Fruit fly (Drosophila melanogaster): ENCODE data around the gene eIF5B.

Gene eIF5B

DNA sequence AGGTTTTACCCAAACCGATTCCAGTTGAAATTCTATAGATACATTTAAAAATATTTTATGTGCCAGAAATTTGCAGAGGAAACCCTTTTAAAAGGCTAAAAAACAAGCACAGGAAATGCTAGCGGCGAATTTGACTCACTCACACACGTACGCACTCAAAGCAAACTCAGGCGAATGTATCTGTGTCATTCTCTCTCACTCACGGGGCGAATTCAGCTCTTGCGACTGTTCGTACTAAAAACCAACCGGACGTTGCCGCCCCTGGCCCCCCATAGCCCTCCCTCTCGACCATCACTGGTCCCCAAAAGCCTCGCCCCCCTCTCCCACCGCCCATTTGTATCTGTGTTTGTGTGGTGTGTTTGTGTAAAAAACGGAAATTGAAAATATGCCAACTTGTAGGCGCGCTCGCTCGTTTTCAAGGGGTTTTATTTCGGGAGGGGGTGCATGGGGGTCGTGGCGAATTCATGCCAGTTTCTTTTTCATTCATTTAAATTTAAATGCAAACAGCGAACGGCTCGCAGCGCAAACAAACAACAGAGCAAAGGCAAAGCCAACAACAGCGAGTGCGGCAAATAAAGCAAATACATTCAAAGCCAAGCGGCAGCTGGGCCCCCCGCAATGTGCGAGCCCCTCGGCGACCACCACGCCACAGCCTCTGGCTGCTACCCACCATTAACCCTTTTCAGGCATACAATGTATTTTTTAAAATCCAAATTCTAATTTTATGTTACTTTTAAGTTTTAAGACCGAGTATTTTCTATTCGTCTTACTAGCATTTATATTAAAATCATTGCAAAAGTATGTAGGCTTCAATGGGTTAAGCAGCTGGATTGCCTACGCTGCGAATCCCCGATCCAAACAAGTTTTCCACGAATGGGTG is 42.3 kb downstream of the eIF5B start (continued):
- TF ChIP-seq CG11504 (tag; optimal IDR thresholded peaks at IDR 0.05) (peak; percentile 71), Awh (GFP tag; IDR thresholded peaks at IDR 0.05) (peak; percentile 66; the same call in 1 of the 2 replicates), CG17328 (GFP tag; IDR thresholded peaks at IDR 0.05) (peak; percentile 73), CG18262 (tag; optimal IDR thresholded peaks at IDR 0.05) (peak; percentile 75), CG1602 (GFP tag; optimal IDR thresholded peaks at IDR 0.05) (peak; percentile 11), croc (GFP tag; conservative IDR thresholded peaks at IDR 0.05) (0 out of 3 replicates have a peak, but pooled peaks have one; percentile 20), pan (optimal IDR thresholded peaks at IDR 0.05) (no peak), pan (GFP tag; optimal IDR thresholded peaks at IDR 0.05 in 1 of 2, IDR thresholded peaks at IDR 0.05 in 1 of 2) (peak in 1 of 2 experiments; percentile 89), Spps (tag; optimal IDR thresholded peaks at IDR 0.05) (no peak), ERR (GFP tag; optimal IDR thresholded peaks at IDR 0.05) (peak; percentile 63), sc (optimal IDR thresholded peaks at IDR 0.05) (no peak), sc (GFP tag; optimal IDR thresholded peaks at IDR 0.05) (peak; percentile 8), NC2α (GFP tag; optimal IDR thresholded peaks at IDR 0.05) (peak; percentile 54), nerfin-2 (GFP tag; IDR thresholded peaks at IDR 0.05; ENCODE audit: partially characterized antibody) (no peak), CG3726 (GFP tag; IDR thresholded peaks at IDR 0.05) (no peak), CG17912 (GFP tag; optimal IDR thresholded peaks at IDR 0.05) (peak; percentile 93), Six4 (GFP tag; optimal IDR thresholded peaks at IDR 0.05) (no peak), psq (GFP tag; optimal IDR thresholded peaks at IDR 0.05) (no peak), Dbx (GFP tag; IDR thresholded peaks at IDR 0.05) (peak; percentile 83), CG10209 (GFP tag; optimal IDR thresholded peaks at IDR 0.05) (peak; percentile 69), CG1024 (GFP tag; IDR thresholded peaks at IDR 0.05) (peak; percentile 62), pros (GFP tag; optimal IDR thresholded peaks at IDR 0.05) (peak; percentile 14), Blimp-1 (GFP tag; optimal IDR thresholded peaks at IDR 0.05) (peak; percentile 39), CG11723 (GFP tag; optimal IDR thresholded peaks at IDR 0.05) (peak; percentile 65), sd (tag; optimal IDR thresholded peaks at IDR 0.05) (peak; percentile 97), salm (tag; optimal IDR thresholded peaks at IDR 0.05) (peak; percentile 25), CG14014 (GFP tag; IDR thresholded peaks at IDR 0.05) (peak; percentile 90), slp2 (GFP tag; optimal IDR thresholded peaks at IDR 0.05) (peak; percentile 36), GATAe (GFP tag; conservative IDR thresholded peaks at IDR 0.05) (peak; percentile 51), knrl (GFP tag; IDR thresholded peaks at IDR 0.05; ENCODE audit: partially characterized antibody) (peak; percentile 46; the same call in 2 of the 3 replicates), sim (GFP tag; IDR thresholded peaks at IDR 0.05) (peak; percentile 18; the same call in 1 of the 2 replicates), CG8478 (optimal IDR thresholded peaks at IDR 0.05) (no peak), twi (tag; optimal IDR thresholded peaks at IDR 0.05) (peak; percentile 15), Oaz (GFP tag; IDR thresholded peaks at IDR 0.05) (peak; percentile 58), CG4617 (GFP tag; optimal IDR thresholded peaks at IDR 0.05; ENCODE audit: borderline replicate concordance) (no peak), CG7963 (GFP tag; IDR thresholded peaks at IDR 0.05; ENCODE audit: partially characterized antibody) (no peak), insv (GFP tag; optimal IDR thresholded peaks at IDR 0.05) (peak in 1 of 2 experiments; percentile 20), stc (GFP tag; IDR thresholded peaks at IDR 0.05) (peak; percentile 69), sna (GFP tag; IDR thresholded peaks at IDR 0.05; ENCODE audit: partially characterized antibody) (no peak), CG1233 (GFP tag; optimal IDR thresholded peaks at IDR 0.05) (peak; percentile 40), CG1603 (tag; optimal IDR thresholded peaks at IDR 0.05) (peak; percentile 55), CG6854 (GFP tag; optimal IDR thresholded peaks at IDR 0.05) (peak; percentile 69), CTCF (GFP tag; optimal IDR thresholded peaks at IDR 0.05) (peak; percentile 5), CG10654 (GFP tag; optimal IDR thresholded peaks at IDR 0.05) (peak; percentile 26), Poxn (GFP tag; IDR thresholded peaks at IDR 0.05) (no peak), CG12942 (GFP tag; optimal IDR thresholded peaks at IDR 0.05) (peak; percentile 14), CG15601 (tag; optimal IDR thresholded peaks at IDR 0.05) (peak; percentile 32), CG7928 (GFP tag; optimal IDR thresholded peaks at IDR 0.05) (peak; percentile 51), Eip74EF (GFP tag; optimal IDR thresholded peaks at IDR 0.05) (peak in 1 of 2 experiments; percentile 79)
